Worm (Caenorhabditis elegans): ENCODE results near the gene C47E12.3.

DNA sequence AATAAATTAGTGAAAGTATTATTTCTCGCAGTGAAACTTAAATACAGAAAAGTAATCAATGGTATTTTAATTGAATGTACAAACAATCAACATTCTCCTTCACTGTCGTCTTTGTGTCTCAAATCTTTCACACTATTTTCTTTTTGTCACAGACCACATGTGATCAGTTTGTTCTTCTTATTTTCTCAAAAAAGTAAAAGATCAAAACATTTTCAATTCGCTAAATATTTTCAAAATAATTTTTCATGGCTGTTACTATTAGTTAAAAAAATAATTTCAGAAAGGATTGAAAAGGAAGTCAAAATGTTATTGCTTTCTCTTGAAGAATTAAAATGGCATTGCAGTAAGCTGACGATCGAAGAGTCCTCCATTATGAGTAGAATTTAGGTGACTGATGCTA lies 39.2 kb upstream of the C47E12.3 start, which contains the start of gene dhs-31:
- TF ChIP-seq nfya-1 (tag; optimal IDR thresholded peaks at IDR 0.05): no peak
- no peak for TF ChIP-seq sdc-2 (tag; optimal IDR thresholded peaks at IDR 0.05)
- no peak for TF ChIP-seq nhr-11 (tag; optimal IDR thresholded peaks at IDR 0.05)
- TF ChIP-seq dve-1 (tag; optimal IDR thresholded peaks at IDR 0.05): no peak
- no peak for TF ChIP-seq elt-2 (tag; optimal IDR thresholded peaks at IDR 0.05)
- no peak for TF ChIP-seq unc-86 (tag; optimal IDR thresholded peaks at IDR 0.05)
- TF ChIP-seq tbx-2 (tag; optimal IDR thresholded peaks at IDR 0.05): no peak
